Fruit fly (Drosophila melanogaster) whole organism, embryonic: ENCODE measurements around the gene CG16758.
A peak's percentile ranks its signal among the peaks of the same experiment; 100 is the strongest.

Experiments
- Ada2b ChIP-seq: fragments of 200-800 bp; sonication (Bioruptor generic); IDR thresholded peaks from 2 replicates; pipeline ENCODE4 v1.3.6; 2022; ENCODE audit warnings: missing biosample characterization, missing genetic modification characterization
- Aef1 ChIP-seq: fragments of 200-800 bp; sonication (Bioruptor generic); IDR thresholded peaks from 3 replicates; pipeline ENCODE4 v1.3.6; 2022; ENCODE audit warnings: missing biosample characterization, missing genetic modification characterization
- B-H2 ChIP-seq: fragments of 200-800 bp; sonication (Bioruptor generic); optimal IDR thresholded peaks from 2 replicates; lab custom pipeline; 2018; ENCODE audit warnings: missing biosample characterization, mild to moderate bottlenecking, missing genetic modification characterization
- CG10147 ChIP-seq: fragments of 200-800 bp; sonication (Bioruptor generic); optimal IDR thresholded peaks from 2 replicates; lab custom pipeline; 2019; ENCODE audit warnings: missing biosample characterization, mild to moderate bottlenecking, missing genetic modification characterization, moderate library complexity
- CG11560 ChIP-seq: fragments of 200-800 bp; sonication (Bioruptor generic); IDR thresholded peaks from 3 replicates; pipeline ENCODE4 v1.3.6; 2022; ENCODE audit warnings: missing biosample characterization, missing genetic modification characterization
- CG12104 ChIP-seq: fragments of 200-800 bp; sonication (Bioruptor generic); optimal IDR thresholded peaks from 3 replicates; lab custom pipeline; 2016; ENCODE audit warnings: missing biosample characterization, missing genetic modification characterization
- CG12299 ChIP-seq: fragments of 200-800 bp; sonication (Bioruptor generic); optimal IDR thresholded peaks from 2 replicates; lab custom pipeline; 2018; ENCODE audit warnings: missing biosample characterization, mild to moderate bottlenecking, missing genetic modification characterization
- CG12744 ChIP-seq: fragments of 200-800 bp; sonication (Bioruptor generic); optimal IDR thresholded peaks from 2 replicates; lab custom pipeline; 2016; ENCODE audit warnings: missing biosample characterization, missing genetic modification characterization
- CG15073 ChIP-seq: fragments of 200-800 bp; sonication (Bioruptor generic); optimal IDR thresholded peaks from 2 replicates; lab custom pipeline; 2016; ENCODE audit warnings: missing biosample characterization, missing genetic modification characterization
- CG16813 ChIP-seq: fragments of 200-800 bp; sonication (Bioruptor generic); IDR thresholded peaks from 3 replicates; pipeline ENCODE4 v1.3.6; 2022; ENCODE audit warnings: missing biosample characterization, missing genetic modification characterization; ENCODE audit not compliant: partially characterized antibody
- CG16863 ChIP-seq: fragments of 200-800 bp; sonication (Bioruptor generic); optimal IDR thresholded peaks from 3 replicates; lab custom pipeline; 2016; ENCODE audit warnings: missing biosample characterization, missing genetic modification characterization
- CG17568 ChIP-seq: fragments of 200-800 bp; sonication (Bioruptor generic); optimal IDR thresholded peaks from 2 replicates; lab custom pipeline; 2018; ENCODE audit warnings: missing biosample characterization, mild to moderate bottlenecking, missing genetic modification characterization, moderate library complexity
- CG2199 ChIP-seq: fragments of 200-800 bp; sonication (Bioruptor generic); IDR thresholded peaks from 3 replicates; pipeline ENCODE4 v1.3.6; 2022; ENCODE audit warnings: missing biosample characterization, missing genetic modification characterization
- CG31365 ChIP-seq: fragments of 200-800 bp; sonication (Bioruptor generic); optimal IDR thresholded peaks from 2 replicates; lab custom pipeline; 2018; ENCODE audit warnings: missing biosample characterization, mild to moderate bottlenecking, missing genetic modification characterization
- CG4360 ChIP-seq: fragments of 200-800 bp; sonication (Bioruptor generic); IDR thresholded peaks from 2 replicates; pipeline ENCODE4 v1.3.6; 2022; ENCODE audit warnings: missing biosample characterization, missing genetic modification characterization
- CG7357 ChIP-seq: fragments of 200-800 bp; sonication (Bioruptor generic); IDR thresholded peaks from 3 replicates; pipeline ENCODE4 v1.3.6; 2022; ENCODE audit warnings: missing biosample characterization, missing genetic modification characterization
- CG8765 ChIP-seq: fragments of 200-800 bp; sonication (Bioruptor generic); IDR thresholded peaks from 2 replicates; pipeline ENCODE4 v1.3.6; 2022; ENCODE audit warnings: missing biosample characterization, missing genetic modification characterization
- Chrac-16 ChIP-seq: fragments of 200-800 bp; sonication (Bioruptor generic); optimal IDR thresholded peaks from 3 replicates; lab custom pipeline; 2016; ENCODE audit warnings: missing biosample characterization, missing genetic modification characterization
- Eip74EF ChIP-seq, 2 experiments: fragments of 200-800 bp in 1 of 2; fragments of >200 bp in 1 of 2; sonication (Bioruptor generic) in 1 of 2; optimal IDR thresholded peaks; 2 replicates each; lab custom pipeline; 2017 to 2019; ENCODE audit warnings: missing biosample characterization in 2 of 2, missing genetic modification characterization in 2 of 2, mild to moderate bottlenecking in 1 of 2, moderate library complexity in 1 of 2
- HLH3B ChIP-seq: fragments of 200-800 bp; sonication (Bioruptor generic); IDR thresholded peaks from 2 replicates; pipeline ENCODE4 v1.3.6; 2022; ENCODE audit warnings: missing biosample characterization, missing genetic modification characterization
- HLH54F ChIP-seq: fragments of 200-800 bp; sonication (Bioruptor generic); optimal IDR thresholded peaks from 3 replicates; lab custom pipeline; 2016; ENCODE audit warnings: missing biosample characterization, missing genetic modification characterization
- Kr ChIP-seq: fragments of 200-800 bp; sonication (Bioruptor generic); optimal IDR thresholded peaks from 2 replicates; lab custom pipeline; 2017; ENCODE audit warnings: missing biosample characterization, mild to moderate bottlenecking, missing genetic modification characterization
- NFAT ChIP-seq: fragments of 200-800 bp; sonication (Bioruptor generic); IDR thresholded peaks from 2 replicates; pipeline ENCODE4 v1.3.6; 2022; ENCODE audit warnings: missing biosample characterization, missing genetic modification characterization
- NK7.1 ChIP-seq: fragments of 200-800 bp; sonication (Bioruptor generic); optimal IDR thresholded peaks from 3 replicates; lab custom pipeline; 2016; ENCODE audit warnings: missing biosample characterization, missing genetic modification characterization
- Opbp ChIP-seq: fragments of 200-800 bp; sonication (Bioruptor generic); IDR thresholded peaks from 3 replicates; pipeline ENCODE4 v1.3.6; 2022; ENCODE audit warnings: missing biosample characterization, missing genetic modification characterization; ENCODE audit not compliant: partially characterized antibody
- Six4 ChIP-seq: fragments of 200-800 bp; sonication (Bioruptor generic); optimal IDR thresholded peaks from 2 replicates; lab custom pipeline; 2016; ENCODE audit warnings: missing biosample characterization, missing genetic modification characterization
- al ChIP-seq: fragments of 200-800 bp; sonication (Bioruptor generic); IDR thresholded peaks from 2 replicates; pipeline ENCODE4 v1.3.6; 2022; ENCODE audit warnings: missing biosample characterization, missing genetic modification characterization
- ash1 ChIP-seq: fragments of 200-800 bp; sonication (Bioruptor generic); optimal IDR thresholded peaks from 2 replicates; lab custom pipeline; 2018; ENCODE audit warnings: missing biosample characterization, mild to moderate bottlenecking, missing genetic modification characterization
- bcd ChIP-seq: fragments of 200-800 bp; sonication (Bioruptor generic); optimal IDR thresholded peaks from 2 replicates; lab custom pipeline; 2017; ENCODE audit warnings: missing biosample characterization, mild to moderate bottlenecking, missing genetic modification characterization
- chn ChIP-seq: fragments of 200-800 bp; sonication (Bioruptor generic); optimal IDR thresholded peaks from 2 replicates; lab custom pipeline; 2016; ENCODE audit warnings: missing biosample characterization, missing genetic modification characterization
- croc ChIP-seq: fragments of 200-800 bp; sonication (Bioruptor generic); conservative IDR thresholded peaks from 3 replicates; pipeline ENCODE4 v1.3.6; 2022; ENCODE audit warnings: missing biosample characterization, missing genetic modification characterization
- cwo ChIP-seq: fragments of 200-800 bp; sonication (Bioruptor generic); optimal IDR thresholded peaks from 3 replicates; lab custom pipeline; 2017; ENCODE audit warnings: missing biosample characterization, missing genetic modification characterization, mild to moderate bottlenecking, moderate library complexity, missing genetic modification reagents
- eve ChIP-seq, 2 experiments: fragments of >200 bp; optimal IDR thresholded peaks; 2 replicates each; lab custom pipeline; 2017; ENCODE audit warnings: missing biosample characterization in 2 of 2, missing genetic modification characterization in 2 of 2
- ewg ChIP-seq: fragments of 200-800 bp; sonication (Bioruptor generic); optimal IDR thresholded peaks from 3 replicates; lab custom pipeline; 2017; ENCODE audit warnings: mild to moderate bottlenecking, missing biosample characterization, missing genetic modification reagents, missing genetic modification characterization
- fd102C ChIP-seq: fragments of 200-800 bp; sonication (Bioruptor generic); optimal IDR thresholded peaks from 2 replicates; lab custom pipeline; 2018; ENCODE audit warnings: missing biosample characterization, mild to moderate bottlenecking, missing genetic modification characterization, moderate library complexity
- gem ChIP-seq: fragments of 200-800 bp; sonication (Bioruptor generic); optimal IDR thresholded peaks from 2 replicates; lab custom pipeline; 2019; ENCODE audit warnings: missing biosample characterization, mild to moderate bottlenecking, missing genetic modification characterization, moderate library complexity
- hb ChIP-seq: fragments of 200-800 bp; sonication (Bioruptor generic); IDR thresholded peaks from 3 replicates; pipeline ENCODE4 v1.3.6; 2022; ENCODE audit warnings: missing biosample characterization, missing genetic modification characterization; ENCODE audit not compliant: partially characterized antibody
- inv ChIP-seq: fragments of 200-800 bp; sonication (Bioruptor generic); IDR thresholded peaks from 2 replicates; pipeline ENCODE4 v1.3.6; 2022; ENCODE audit warnings: missing biosample characterization, missing genetic modification characterization; ENCODE audit not compliant: partially characterized antibody
- kni ChIP-seq: fragments of 200-800 bp; sonication (Bioruptor generic); optimal IDR thresholded peaks from 3 replicates; lab custom pipeline; 2017; ENCODE audit warnings: mild to moderate bottlenecking, missing biosample characterization, missing genetic modification reagents, missing genetic modification characterization
- lab ChIP-seq: fragments of 200-800 bp; sonication (Bioruptor generic); optimal IDR thresholded peaks from 3 replicates; lab custom pipeline; 2017; ENCODE audit warnings: missing biosample characterization, missing genetic modification characterization, mild to moderate bottlenecking, moderate library complexity, missing genetic modification reagents
- maf-S ChIP-seq: fragments of 200-800 bp; sonication (Bioruptor generic); optimal IDR thresholded peaks from 2 replicates; lab custom pipeline; 2016; ENCODE audit warnings: missing biosample characterization, missing genetic modification characterization
- nerfin-1 ChIP-seq: fragments of 200-800 bp; sonication (Bioruptor generic); optimal IDR thresholded peaks from 3 replicates; lab custom pipeline; 2019; ENCODE audit warnings: missing biosample characterization, mild to moderate bottlenecking, missing genetic modification characterization, moderate library complexity
- nerfin-2 ChIP-seq: fragments of 200-800 bp; sonication (Bioruptor generic); IDR thresholded peaks from 2 replicates; pipeline ENCODE4 v1.3.6; 2022; ENCODE audit warnings: missing biosample characterization, missing genetic modification characterization; ENCODE audit not compliant: partially characterized antibody
- ro ChIP-seq: fragments of 200-800 bp; sonication (Bioruptor generic); IDR thresholded peaks from 2 replicates; pipeline ENCODE4 v1.3.6; 2022; ENCODE audit warnings: missing biosample characterization, missing genetic modification characterization
- row ChIP-seq: fragments of 200-800 bp; sonication (Bioruptor generic); IDR thresholded peaks from 3 replicates; pipeline ENCODE4 v1.3.6; 2022; ENCODE audit warnings: missing biosample characterization, missing genetic modification characterization
- seq ChIP-seq: fragments of 200-800 bp; sonication (Bioruptor generic); IDR thresholded peaks from 2 replicates; pipeline ENCODE4 v1.3.6; 2022; ENCODE audit warnings: missing biosample characterization, missing genetic modification characterization
- ssp ChIP-seq: fragments of 200-800 bp; sonication (Bioruptor generic); IDR thresholded peaks from 2 replicates; pipeline ENCODE4 v1.3.6; 2022; ENCODE audit warnings: missing biosample characterization, missing genetic modification characterization
- tap ChIP-seq: fragments of 200-800 bp; optimal IDR thresholded peaks from 3 replicates; lab custom pipeline; 2019; ENCODE audit warnings: missing biosample characterization, mild to moderate bottlenecking, missing genetic modification characterization, moderate library complexity
- z ChIP-seq: fragments of 200-800 bp; sonication (Bioruptor generic); IDR thresholded peaks from 3 replicates; pipeline ENCODE4 v1.3.6; 2022; ENCODE audit warnings: missing biosample characterization, missing genetic modification characterization
- zen2 ChIP-seq: fragments of 200-800 bp; sonication (Bioruptor generic); IDR thresholded peaks from 3 replicates; pipeline ENCODE4 v1.3.6; 2022; ENCODE audit warnings: missing biosample characterization, missing genetic modification characterization; ENCODE audit not compliant: partially characterized antibody
- zf30C ChIP-seq: fragments of 200-800 bp; sonication (Bioruptor generic); optimal IDR thresholded peaks from 3 replicates; lab custom pipeline; 2018; ENCODE audit warnings: missing biosample characterization, mild to moderate bottlenecking, missing genetic modification characterization

CG16758 gene

DNA sequence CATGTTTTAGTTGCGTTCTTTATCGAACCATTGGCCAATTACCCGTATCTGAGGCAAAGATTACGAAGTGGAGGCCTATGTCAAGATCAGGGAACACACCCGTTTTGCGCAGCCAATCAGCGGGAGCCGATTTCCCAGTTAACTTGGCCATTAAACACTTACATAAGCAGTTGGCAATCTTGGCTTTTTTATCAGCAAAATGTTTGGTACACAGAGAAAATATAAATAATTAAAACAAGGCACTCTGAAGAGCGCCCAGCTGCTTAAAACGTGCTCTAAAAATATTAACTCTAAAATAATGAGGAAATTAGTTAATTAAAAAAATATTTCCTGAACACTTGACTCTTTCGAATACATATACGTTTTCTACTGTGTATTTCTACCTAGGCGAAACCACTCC is 1.6 kb downstream of the CG16758 start (continued):
- TF ChIP-seq CG31365 (tag; lab: Kevin White, UChicago) (no peak), CG12104 (peak; percentile 12), Six4 (GFP tag; lab: Kevin White, UChicago) (no peak), CG8765 (GFP tag; lab: Robert Waterston, UW) (peak; percentile 36; the same call in 1 of the 2 replicates), nerfin-2 (GFP tag; lab: Robert Waterston, UW) (no peak), CG12744 (GFP tag; lab: Kevin White, UChicago) (peak; percentile 45), cwo (GFP tag; lab: Kevin White, UChicago) (peak; percentile 70), eve (GFP tag; optimal IDR thresholded peaks at IDR 0.05; lab: Kevin White, UChicago) (no peak), bcd (GFP tag; lab: Kevin White, UChicago) (peak; percentile 70), CG4360 (GFP tag; lab: Robert Waterston, UW) (no peak), CG11560 (peak; percentile 63; the same call in 1 of the 3 replicates), CG17568 (peak; percentile 26), lab (peak; percentile 91), Ada2b (GFP tag; lab: Robert Waterston, UW) (peak; percentile 80), Kr (GFP tag; lab: Kevin White, UChicago) (no peak), croc (GFP tag; lab: Robert Waterston, UW) (no peak), CG16863 (GFP tag; lab: Kevin White, UChicago) (no peak), ewg (GFP tag; lab: Kevin White, UChicago) (no peak), B-H2 (no peak), CG10147 (GFP tag; lab: Kevin White, UChicago) (peak; percentile 73), row (GFP tag; lab: Robert Waterston, UW) (peak; percentile 81), CG16813 (GFP tag; lab: Robert Waterston, UW) (no peak), maf-S (peak; percentile 49), CG15073 (GFP tag; lab: Kevin White, UChicago) (no peak), CG7357 (peak; percentile 61; the same call in 2 of the 3 replicates), tap (tag; lab: Kevin White, UChicago) (no peak), al (GFP tag; lab: Robert Waterston, UW) (peak; percentile 83), nerfin-1 (tag; lab: Kevin White, UChicago) (no peak), chn (peak; percentile 10), NK7.1 (no peak), Aef1 (GFP tag; lab: Robert Waterston, UW) (peak; percentile 73), ssp (no peak), CG2199 (no peak), kni (GFP tag; lab: Kevin White, UChicago) (no peak), Eip74EF (GFP tag; optimal IDR thresholded peaks at IDR 0.05; lab: Kevin White, UChicago) (no peak), hb (no peak), HLH54F (GFP tag; lab: Kevin White, UChicago) (peak; percentile 46), HLH3B (GFP tag; lab: Robert Waterston, UW) (peak; percentile 52; the same call in 1 of the 2 replicates), Opbp (GFP tag; lab: Robert Waterston, UW) (no peak), z (GFP tag; lab: Robert Waterston, UW) (no peak), inv (no peak), seq (GFP tag; lab: Robert Waterston, UW) (peak; percentile 77), ash1 (GFP tag; lab: Kevin White, UChicago) (no peak), gem (tag; lab: Kevin White, UChicago) (peak; percentile 76), NFAT (peak; percentile 80; the same call in 1 of the 2 replicates), zf30C (GFP tag; lab: Kevin White, UChicago) (no peak), Chrac-16 (GFP tag; lab: Kevin White, UChicago) (peak; percentile 19), fd102C (GFP tag; lab: Kevin White, UChicago) (no peak), CG12299 (no peak), ro (no peak), zen2 (GFP tag; lab: Robert Waterston, UW) (no peak)
